Fruit fly (Drosophila melanogaster): ENCODE measurements around the gene CG5235.

dm6 chr3L:16048086-16048485 lies 42.1 kb downstream of the CG5235 start:
- no peak for TF ChIP-seq Dll (optimal IDR thresholded peaks at IDR 0.05)
- TF ChIP-seq CG8478 (optimal IDR thresholded peaks at IDR 0.05) = no peak
- no peak for TF ChIP-seq pan (optimal IDR thresholded peaks at IDR 0.05)
- no peak for TF ChIP-seq usp (GFP tag; optimal IDR thresholded peaks at IDR 0.05)
- no peak for TF ChIP-seq EcR (GFP tag; optimal IDR thresholded peaks at IDR 0.05)
- no peak for TF ChIP-seq psq (optimal IDR thresholded peaks at IDR 0.05)

Measured in whole organism.